Fruit fly (Drosophila melanogaster) whole organism, embryonic: ENCODE results near the gene Smvt.

Experiments used
- CG11247 ChIP-seq: fragments of 200-800 bp; sonication (Bioruptor generic); IDR thresholded peaks from 2 replicates; pipeline ENCODE4 v1.3.6; 2022; ENCODE audit warnings: missing biosample characterization, missing genetic modification characterization
- CG11723 ChIP-seq: fragments of 200-800 bp; sonication (Bioruptor generic); optimal IDR thresholded peaks from 2 replicates; lab custom pipeline; 2017; ENCODE audit warnings: missing biosample characterization, mild to moderate bottlenecking, missing genetic modification characterization
- CG12104 ChIP-seq: fragments of 200-800 bp; sonication (Bioruptor generic); optimal IDR thresholded peaks from 3 replicates; lab custom pipeline; 2016; ENCODE audit warnings: missing biosample characterization, missing genetic modification characterization
- CG12391 ChIP-seq: fragments of 200-800 bp; sonication (Bioruptor generic); optimal IDR thresholded peaks from 3 replicates; lab custom pipeline; 2018; ENCODE audit warnings: missing biosample characterization, mild to moderate bottlenecking, missing genetic modification characterization, moderate library complexity
- CG12744 ChIP-seq: fragments of 200-800 bp; sonication (Bioruptor generic); optimal IDR thresholded peaks from 2 replicates; lab custom pipeline; 2016; ENCODE audit warnings: missing biosample characterization, missing genetic modification characterization
- CG12769 ChIP-seq: fragments of 200-800 bp; sonication (Bioruptor generic); optimal IDR thresholded peaks from 2 replicates; lab custom pipeline; 2019; ENCODE audit warnings: missing biosample characterization, mild to moderate bottlenecking, missing genetic modification characterization, moderate library complexity
- CG15696 ChIP-seq: fragments of 200-800 bp; sonication (Bioruptor generic); optimal IDR thresholded peaks from 2 replicates; lab custom pipeline; 2019; ENCODE audit warnings: missing biosample characterization, mild to moderate bottlenecking, missing genetic modification characterization, moderate library complexity
- CG17802 ChIP-seq: fragments of 200-800 bp; sonication (Bioruptor generic); optimal IDR thresholded peaks from 2 replicates; lab custom pipeline; 2018; ENCODE audit warnings: missing biosample characterization, mild to moderate bottlenecking, missing genetic modification characterization, moderate library complexity
- CG2116 ChIP-seq: fragments of 200-800 bp; sonication (Bioruptor generic); optimal IDR thresholded peaks from 3 replicates; lab custom pipeline; 2018; ENCODE audit warnings: missing biosample characterization, mild to moderate bottlenecking, missing genetic modification characterization
- CG3281 ChIP-seq: fragments of 200-800 bp; sonication (Bioruptor generic); optimal IDR thresholded peaks from 3 replicates; lab custom pipeline; 2017; ENCODE audit warnings: missing biosample characterization, mild to moderate bottlenecking, missing genetic modification characterization
- CG3847 ChIP-seq: fragments of 200-800 bp; sonication (Bioruptor generic); IDR thresholded peaks from 2 replicates; pipeline ENCODE4 v1.3.6; 2022; ENCODE audit warnings: missing biosample characterization, missing genetic modification characterization
- CG43689 ChIP-seq: fragments of 200-800 bp; sonication (Bioruptor generic); IDR thresholded peaks from 2 replicates; pipeline ENCODE4 v1.3.6; 2022; ENCODE audit warnings: missing biosample characterization, missing genetic modification characterization
- CG6175 ChIP-seq: fragments of 200-800 bp; sonication (Bioruptor generic); IDR thresholded peaks from 3 replicates; pipeline ENCODE4 v1.3.6; 2022; ENCODE audit warnings: missing biosample characterization, missing genetic modification characterization
- CG6272 ChIP-seq: fragments of 200-800 bp; sonication (Bioruptor generic); IDR thresholded peaks from 2 replicates; pipeline ENCODE4 v1.3.6; 2022; ENCODE audit warnings: missing biosample characterization, missing genetic modification characterization
- CG9817 ChIP-seq: fragments of 200-800 bp; sonication (Bioruptor generic); optimal IDR thresholded peaks from 2 replicates; lab custom pipeline; 2018; ENCODE audit warnings: missing biosample characterization, mild to moderate bottlenecking, missing genetic modification characterization, moderate library complexity
- CHES-1-like ChIP-seq: fragments of 200-800 bp; sonication (Bioruptor generic); optimal IDR thresholded peaks from 2 replicates; lab custom pipeline; 2016; ENCODE audit warnings: missing biosample characterization, missing genetic modification characterization
- D19A ChIP-seq: fragments of 200-800 bp; optimal IDR thresholded peaks from 3 replicates; lab custom pipeline; 2019; ENCODE audit warnings: missing biosample characterization, mild to moderate bottlenecking, missing genetic modification characterization, moderate library complexity
- Deaf1 ChIP-seq: fragments of 200-800 bp; optimal IDR thresholded peaks from 3 replicates; lab custom pipeline; 2019; ENCODE audit warnings: missing biosample characterization, mild to moderate bottlenecking, missing genetic modification characterization, moderate library complexity
- GATAe ChIP-seq: fragments of 200-800 bp; sonication (Bioruptor generic); conservative IDR thresholded peaks from 2 replicates; pipeline ENCODE4 v1.3.6; 2022; ENCODE audit warnings: missing biosample characterization, missing genetic modification characterization
- Hand ChIP-seq: fragments of 200-800 bp; sonication (Bioruptor generic); optimal IDR thresholded peaks from 2 replicates; lab custom pipeline; 2017; ENCODE audit warnings: mild to moderate bottlenecking, missing biosample characterization, missing genetic modification reagents, missing genetic modification characterization
- Lhr ChIP-seq: fragments of 200-800 bp; sonication (Bioruptor generic); optimal IDR thresholded peaks from 3 replicates; lab custom pipeline; 2017; ENCODE audit warnings: mild to moderate bottlenecking, missing biosample characterization, missing genetic modification reagents, missing genetic modification characterization
- Lpt ChIP-seq: fragments of >200 bp; optimal IDR thresholded peaks from 2 replicates; lab custom pipeline; 2018; ENCODE audit warnings: missing biosample characterization, missing genetic modification characterization
- MTF-1 ChIP-seq: fragments of 200-800 bp; sonication (Bioruptor generic); optimal IDR thresholded peaks from 2 replicates; lab custom pipeline; 2018; ENCODE audit warnings: missing biosample characterization, mild to moderate bottlenecking, missing genetic modification characterization, borderline replicate concordance
- Meics ChIP-seq: fragments of 200-800 bp; sonication (Bioruptor generic); optimal IDR thresholded peaks from 2 replicates; lab custom pipeline; 2017; ENCODE audit warnings: missing biosample characterization, mild to moderate bottlenecking, missing genetic modification characterization
- NFAT ChIP-seq: fragments of 200-800 bp; sonication (Bioruptor generic); IDR thresholded peaks from 2 replicates; pipeline ENCODE4 v1.3.6; 2022; ENCODE audit warnings: missing biosample characterization, missing genetic modification characterization
- Opbp ChIP-seq: fragments of 200-800 bp; sonication (Bioruptor generic); IDR thresholded peaks from 3 replicates; pipeline ENCODE4 v1.3.6; 2022; ENCODE audit warnings: missing biosample characterization, missing genetic modification characterization; ENCODE audit not compliant: partially characterized antibody
- Side ChIP-seq: fragments of 200-800 bp; sonication (Bioruptor generic); optimal IDR thresholded peaks from 2 replicates; lab custom pipeline; 2016; ENCODE audit warnings: missing biosample characterization, missing genetic modification characterization
- amos ChIP-seq: fragments of 200-800 bp; sonication (Bioruptor generic); IDR thresholded peaks from 2 replicates; pipeline ENCODE4 v1.3.6; 2022; ENCODE audit warnings: missing biosample characterization, missing genetic modification characterization; ENCODE audit not compliant: partially characterized antibody
- ash1 ChIP-seq: fragments of 200-800 bp; sonication (Bioruptor generic); optimal IDR thresholded peaks from 2 replicates; lab custom pipeline; 2018; ENCODE audit warnings: missing biosample characterization, mild to moderate bottlenecking, missing genetic modification characterization
- az2 ChIP-seq: fragments of 200-800 bp; sonication (Bioruptor generic); optimal IDR thresholded peaks from 3 replicates; lab custom pipeline; 2016; ENCODE audit warnings: missing biosample characterization, missing genetic modification characterization
- dysf ChIP-seq: fragments of 200-800 bp; sonication (Bioruptor generic); IDR thresholded peaks from 3 replicates; pipeline ENCODE4 v1.3.6; 2022; ENCODE audit warnings: missing biosample characterization, missing genetic modification characterization
- en ChIP-seq: fragments of 200-800 bp; sonication (Bioruptor generic); optimal IDR thresholded peaks from 2 replicates; lab custom pipeline; 2016; ENCODE audit warnings: missing biosample characterization, missing genetic modification characterization
- fd102C ChIP-seq: fragments of 200-800 bp; sonication (Bioruptor generic); optimal IDR thresholded peaks from 2 replicates; lab custom pipeline; 2018; ENCODE audit warnings: missing biosample characterization, mild to moderate bottlenecking, missing genetic modification characterization, moderate library complexity
- kni ChIP-seq: fragments of 200-800 bp; sonication (Bioruptor generic); optimal IDR thresholded peaks from 3 replicates; lab custom pipeline; 2017; ENCODE audit warnings: mild to moderate bottlenecking, missing biosample characterization, missing genetic modification reagents, missing genetic modification characterization
- maf-S ChIP-seq: fragments of 200-800 bp; sonication (Bioruptor generic); optimal IDR thresholded peaks from 2 replicates; lab custom pipeline; 2016; ENCODE audit warnings: missing biosample characterization, missing genetic modification characterization
- phol ChIP-seq: fragments of 200-800 bp; sonication (Bioruptor generic); optimal IDR thresholded peaks from 3 replicates; lab custom pipeline; 2018; ENCODE audit warnings: missing biosample characterization, mild to moderate bottlenecking, missing genetic modification characterization, moderate library complexity
- ranshi ChIP-seq: fragments of 200-800 bp; sonication (Bioruptor generic); IDR thresholded peaks from 2 replicates; pipeline ENCODE4 v1.3.6; 2022; ENCODE audit warnings: missing biosample characterization, missing genetic modification characterization
- slbo ChIP-seq: fragments of 200-800 bp; sonication (Bioruptor generic); IDR thresholded peaks from 2 replicates; pipeline ENCODE4 v1.3.6; 2022; ENCODE audit warnings: missing biosample characterization, missing genetic modification characterization
- trem ChIP-seq: fragments of 200-800 bp; optimal IDR thresholded peaks from 3 replicates; lab custom pipeline; 2019; ENCODE audit warnings: missing biosample characterization, mild to moderate bottlenecking, missing genetic modification characterization, moderate library complexity
- trh ChIP-seq: fragments of 200-800 bp; sonication (Bioruptor generic); optimal IDR thresholded peaks from 2 replicates; lab custom pipeline; 2016; ENCODE audit warnings: missing biosample characterization, missing genetic modification characterization
- wor ChIP-seq: fragments of 200-800 bp; sonication (Bioruptor generic); IDR thresholded peaks from 2 replicates; pipeline ENCODE4 v1.3.6; 2022; ENCODE audit warnings: missing biosample characterization, missing genetic modification characterization
- zen ChIP-seq: fragments of 200-800 bp; sonication (Bioruptor generic); optimal IDR thresholded peaks from 3 replicates; lab custom pipeline; 2018; ENCODE audit warnings: missing biosample characterization, mild to moderate bottlenecking, missing genetic modification characterization, moderate library complexity

Smvt gene

dm6 chr3R:31712585-31712984, 48.8 kb downstream of the Smvt start (continued):
- TF ChIP-seq Opbp (GFP tag; lab: Robert Waterston, UW) (no peak), Lpt (GFP tag; lab: Kevin White, UChicago) (no peak), wor (GFP tag; lab: Robert Waterston, UW) (no peak), Meics (GFP tag; lab: Kevin White, UChicago) (no peak), CG3847 (GFP tag; lab: Robert Waterston, UW) (no peak), CG12744 (no peak), trh (GFP tag; lab: Kevin White, UChicago) (no peak), Side (GFP tag; lab: Kevin White, UChicago) (no peak), CG9817 (tag; lab: Kevin White, UChicago) (no peak), ranshi (GFP tag; lab: Robert Waterston, UW) (no peak), slbo (GFP tag; lab: Robert Waterston, UW) (no peak), dysf (GFP tag; lab: Robert Waterston, UW) (peak; percentile 18; the same call in 1 of the 3 replicates), CG6272 (no peak), CG3281 (GFP tag; lab: Kevin White, UChicago) (no peak), phol (peak; percentile 32), NFAT (GFP tag; lab: Robert Waterston, UW) (no peak), kni (GFP tag; lab: Kevin White, UChicago) (no peak), CG12769 (tag; lab: Kevin White, UChicago) (no peak), fd102C (GFP tag; lab: Kevin White, UChicago) (no peak), MTF-1 (GFP tag; lab: Kevin White, UChicago) (no peak), D19A (tag; lab: Kevin White, UChicago) (peak; percentile 14), trem (no peak), CG17802 (no peak), CG12104 (no peak), CG6175 (no peak), Deaf1 (tag; lab: Kevin White, UChicago) (no peak), maf-S (GFP tag; lab: Kevin White, UChicago) (no peak), en (GFP tag; lab: Kevin White, UChicago) (no peak), amos (GFP tag; lab: Robert Waterston, UW) (no peak), zen (tag; lab: Kevin White, UChicago) (no peak), Lhr (GFP tag; lab: Kevin White, UChicago) (no peak), ash1 (GFP tag; lab: Kevin White, UChicago) (no peak), CG43689 (GFP tag; lab: Robert Waterston, UW) (no peak), Hand (GFP tag; lab: Kevin White, UChicago) (no peak), CG2116 (no peak), CHES-1-like (GFP tag; lab: Kevin White, UChicago) (no peak), CG11247 (GFP tag; lab: Robert Waterston, UW) (no peak), az2 (peak; percentile 10), GATAe (GFP tag; lab: Robert Waterston, UW) (no peak), CG11723 (GFP tag; lab: Kevin White, UChicago) (no peak), CG15696 (tag; lab: Kevin White, UChicago) (no peak), CG12391 (peak; percentile 19)
